Fruit fly (Drosophila melanogaster) ovary, adult (tissue): Measurements from ENCODE around the gene Gr22c.

Experiments
- CG17801 ChIP-seq: fragments of 200-800 bp; optimal IDR thresholded peaks from 2 replicates; lab custom pipeline; 2019; ENCODE audit warnings: missing biosample characterization, mild to moderate bottlenecking, missing genetic modification characterization, moderate library complexity; ENCODE audit not compliant: partially characterized antibody

Gr22c gene

DNA sequence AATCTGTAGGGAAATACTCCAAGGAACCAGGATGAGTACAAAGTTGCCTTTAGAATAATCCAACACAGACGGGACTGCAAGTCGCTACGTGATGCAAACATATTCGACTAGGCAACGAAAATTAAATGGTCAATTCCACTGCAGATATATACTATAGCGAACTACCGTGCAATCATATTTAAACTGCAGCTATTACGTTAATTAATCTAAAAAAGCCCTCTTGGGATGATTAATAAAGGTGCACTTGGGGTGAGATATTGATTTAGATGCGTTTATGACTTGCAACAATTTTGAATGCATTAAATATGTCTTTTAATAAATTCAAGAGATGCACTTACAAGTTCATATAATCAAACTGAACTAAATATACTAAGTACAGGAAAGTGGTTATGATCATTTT, at the start of gene Gr22c:
Gene Gr22c, minus strand, starts transcription at position 101 of the 400 bp plus-strand sequence.
- no peak for TF ChIP-seq CG17801 (GFP tag; lab: Kevin White, UChicago)

DNA sequence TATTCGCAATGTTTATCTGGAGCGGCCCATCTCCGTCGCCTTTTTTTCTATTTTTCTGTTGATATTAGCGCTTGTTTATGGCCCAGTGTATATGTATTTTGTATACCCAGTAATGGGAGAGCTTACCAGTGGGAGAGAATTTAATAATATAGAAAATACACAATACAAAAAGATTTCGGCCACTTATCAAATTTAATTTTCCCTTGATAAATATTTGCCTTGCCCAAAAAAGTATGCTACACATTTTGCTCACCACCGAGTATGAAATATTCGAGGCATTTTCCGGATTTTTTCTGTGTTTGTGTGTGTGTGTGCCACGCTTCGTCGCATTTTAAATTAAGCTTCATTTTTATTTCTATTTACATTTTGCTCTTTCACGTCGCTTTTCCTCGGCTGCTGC, 47.4 kb upstream of the Gr22c start:
- no peak for TF ChIP-seq CG17801 (GFP tag; lab: Kevin White, UChicago)

DNA sequence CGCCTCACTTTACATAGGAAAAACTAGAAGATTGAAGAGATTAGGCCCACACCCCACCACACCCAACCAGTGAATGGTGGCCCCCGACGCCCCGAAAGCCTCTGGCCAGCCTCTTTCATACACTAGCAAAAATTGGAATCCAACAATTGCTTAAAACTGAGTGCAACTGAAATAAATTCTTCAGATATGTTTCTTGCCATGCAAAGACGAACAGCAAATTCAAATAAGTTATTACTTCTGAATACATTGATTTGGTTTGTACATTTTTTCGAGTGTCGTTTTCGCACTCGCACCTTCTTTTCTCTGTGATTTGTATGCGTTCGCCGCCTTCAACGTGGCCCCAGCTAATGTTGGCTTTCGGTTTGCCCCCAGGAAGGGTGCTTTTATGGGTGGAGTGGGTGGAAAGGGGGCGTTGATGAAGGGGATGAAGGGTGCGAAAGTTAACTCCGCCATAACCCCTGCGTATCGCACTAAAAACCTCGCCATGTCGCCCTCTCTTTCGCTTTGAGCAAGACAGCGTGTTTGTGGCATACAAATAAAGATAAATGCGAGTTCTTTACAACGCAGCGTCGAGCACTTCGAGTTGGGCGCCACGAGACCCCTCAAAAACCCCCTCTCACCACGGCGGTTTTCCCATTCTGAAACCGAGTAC, 46.2 kb upstream of the Gr22c start:
- no peak for TF ChIP-seq CG17801 (GFP tag; lab: Kevin White, UChicago)

DNA sequence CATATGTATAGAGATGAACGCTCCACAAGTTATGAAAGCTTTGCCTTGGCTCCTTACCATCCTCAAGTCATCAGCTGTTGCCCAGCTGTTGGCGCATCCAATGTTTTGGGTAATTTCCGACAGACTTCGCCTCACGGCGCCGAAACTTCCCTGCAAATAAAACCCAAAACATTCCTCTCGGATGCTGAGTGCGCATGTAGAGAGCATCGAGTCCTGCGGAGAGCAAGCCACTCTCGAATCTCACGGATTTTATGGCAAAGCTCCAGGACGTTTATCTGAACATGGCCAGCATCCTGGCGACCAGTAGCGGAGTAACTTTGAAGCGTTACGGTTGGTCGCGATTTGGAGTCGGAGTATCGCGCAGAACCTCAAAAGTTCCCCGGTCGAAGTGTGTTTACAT, 44.6 kb upstream of the Gr22c start, which contains the start of gene wry:
Gene wry, plus strand, starts transcription at position 301 of the 400 bp plus-strand sequence.
- TF ChIP-seq CG17801 (GFP tag; lab: Kevin White, UChicago): no peak

DNA sequence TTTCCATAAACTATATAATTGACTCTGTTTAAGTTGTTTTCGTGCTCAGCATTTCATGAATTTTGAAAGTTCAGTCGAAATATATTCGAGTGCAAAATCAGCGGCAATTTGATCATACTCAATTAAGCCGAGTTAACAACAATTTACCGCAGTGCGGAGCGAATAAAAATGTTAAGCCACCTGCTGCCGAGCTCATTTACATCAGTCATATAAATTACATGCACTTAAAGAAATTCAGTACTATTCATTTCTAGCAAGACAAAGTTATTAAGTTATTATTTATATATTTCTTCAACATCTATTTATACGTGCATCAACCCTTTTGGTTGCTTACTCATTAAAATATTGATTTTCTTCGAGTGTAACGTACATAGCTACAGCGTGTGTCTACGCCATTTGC, 40.8 kb upstream of the Gr22c start, which contains the start of gene c-cup:
Gene c-cup, minus strand, starts transcription at position 101 of the 400 bp plus-strand sequence.
- no peak for TF ChIP-seq CG17801 (GFP tag; lab: Kevin White, UChicago)

DNA sequence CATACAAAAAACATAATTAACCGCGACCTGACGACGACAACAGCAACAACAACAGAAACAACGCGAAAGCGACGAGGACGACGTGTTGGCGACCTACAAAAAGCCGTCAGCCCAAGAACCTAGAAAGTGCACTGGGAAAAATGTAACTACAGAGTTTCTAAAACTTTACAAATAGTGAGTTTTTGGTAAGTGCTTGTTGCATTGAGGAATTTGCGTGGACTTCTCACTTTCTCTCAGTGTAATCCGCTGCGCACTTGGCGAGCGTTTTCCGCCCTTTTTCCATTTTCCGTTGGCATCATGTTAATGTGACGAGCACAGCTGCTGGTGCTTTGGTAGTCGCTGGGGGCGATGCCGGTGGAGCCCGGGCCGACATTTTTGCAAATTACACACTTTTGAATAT, 36.7 kb upstream of the Gr22c start:
- no peak for TF ChIP-seq CG17801 (GFP tag; lab: Kevin White, UChicago)

DNA sequence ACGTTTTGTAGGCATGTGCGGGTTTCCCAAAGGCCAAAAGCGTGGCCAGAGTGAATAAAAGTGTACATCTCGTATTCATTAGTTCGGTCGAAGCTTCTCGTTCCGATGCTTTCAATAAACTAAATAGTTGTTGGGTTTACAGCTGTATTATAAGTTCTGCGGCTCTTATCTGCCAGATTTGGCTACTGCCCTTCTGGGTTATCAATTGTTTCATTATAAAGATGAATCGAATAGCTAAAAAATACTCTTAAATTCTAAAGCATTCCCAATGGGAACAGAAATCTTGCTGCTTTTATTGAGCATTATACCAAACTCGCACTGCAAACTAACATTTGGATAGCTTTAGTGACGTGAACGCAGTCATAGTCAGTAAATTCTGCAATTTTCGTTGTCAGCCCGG, 34.8 kb upstream of the Gr22c start, which contains the start of gene CG31664:
Gene CG31664, minus strand, starts transcription at position 101 of the 400 bp plus-strand sequence.
- no peak for TF ChIP-seq CG17801 (GFP tag; lab: Kevin White, UChicago)

DNA sequence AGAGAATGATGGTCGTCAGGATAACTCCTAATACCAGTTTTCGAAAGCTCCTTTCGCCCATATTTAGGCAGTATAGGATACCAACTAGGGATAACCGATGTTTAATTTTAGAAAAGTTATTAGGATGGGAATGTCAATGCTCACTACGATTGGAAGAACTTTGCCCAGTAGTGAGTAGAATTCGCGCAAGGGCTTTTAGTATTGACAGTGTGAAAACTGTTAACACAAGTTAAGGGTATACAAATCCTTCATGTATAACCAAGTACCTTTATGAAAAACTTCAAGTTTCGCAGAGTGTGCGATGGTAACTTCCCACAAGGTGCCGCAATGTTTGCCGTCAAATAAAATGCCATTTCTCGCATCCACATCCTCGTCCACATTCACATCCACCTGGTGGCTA, 31.6 kb upstream of the Gr22c start, which contains the start of gene CG31933:
Gene CG31933, minus strand, starts transcription at position 101 of the 400 bp plus-strand sequence.
- no peak for TF ChIP-seq CG17801 (GFP tag; lab: Kevin White, UChicago)

DNA sequence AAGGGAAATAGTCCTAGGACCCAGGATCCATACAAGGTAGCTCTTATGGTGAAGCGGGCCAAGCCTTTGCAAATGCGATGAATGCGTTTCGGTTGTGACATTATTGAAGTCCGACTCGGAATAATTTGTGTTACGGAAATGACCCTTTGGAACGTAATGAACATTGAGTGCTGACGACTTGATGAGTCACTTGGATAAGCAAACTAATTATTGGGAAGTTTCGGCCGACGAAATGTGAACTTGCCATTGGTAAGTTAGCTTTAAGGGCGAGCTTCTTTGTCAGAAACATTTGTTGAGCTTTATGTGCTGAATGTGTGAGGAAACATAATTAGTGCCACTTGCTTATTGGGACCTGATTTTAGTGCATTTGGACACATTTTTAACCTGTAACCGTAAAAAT, 3.2 kb upstream of the Gr22c start, which contains the start of gene Gr22a:
Gene Gr22a, minus strand, starts transcription at position 101 of the 400 bp plus-strand sequence.
- TF ChIP-seq CG17801 (GFP tag; lab: Kevin White, UChicago): no peak

DNA sequence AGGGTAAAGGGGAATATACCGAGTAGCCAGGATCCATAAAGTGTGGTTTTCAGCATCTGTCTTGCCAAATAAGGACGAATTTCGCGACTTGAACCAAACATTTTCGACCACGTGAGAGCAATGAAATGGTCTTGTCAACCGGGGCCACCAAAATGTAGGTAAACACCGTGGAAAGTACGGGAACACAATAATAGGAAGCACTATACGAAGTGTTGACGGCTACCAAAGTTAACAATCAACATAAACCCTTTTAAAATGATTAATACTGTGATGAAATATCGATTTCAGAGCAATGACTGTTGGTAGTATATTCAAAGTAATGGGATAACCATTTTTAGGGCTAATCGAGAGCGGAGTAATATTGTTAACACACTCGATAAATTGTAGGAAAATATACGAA, 1.5 kb upstream of the Gr22c start, which contains the start of gene Gr22b:
Gene Gr22b, minus strand, starts transcription at position 101 of the 400 bp plus-strand sequence.
- no peak for TF ChIP-seq CG17801 (GFP tag; lab: Kevin White, UChicago)

DNA sequence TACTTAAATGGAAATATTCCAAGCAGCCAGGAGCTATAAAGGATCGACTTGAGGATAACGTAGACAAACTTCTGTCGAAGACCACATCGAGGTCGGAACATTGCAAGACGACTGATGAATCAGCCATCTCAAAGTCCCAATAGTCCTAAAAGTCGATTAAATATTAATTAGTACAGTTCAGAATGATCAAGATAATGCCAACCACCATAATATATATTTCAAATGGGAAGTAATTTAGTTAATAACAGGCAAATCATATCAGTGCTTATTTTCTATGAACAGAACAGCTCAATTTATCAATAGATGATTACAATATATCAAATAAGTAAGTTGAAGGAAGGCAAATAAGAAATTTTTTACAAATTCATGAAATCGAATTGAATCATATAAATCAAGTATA, 1.4 kb downstream of the Gr22c start, which contains the start of gene Gr22d:
Gene Gr22d, minus strand, starts transcription at position 101 of the 400 bp plus-strand sequence.
- TF ChIP-seq CG17801 (GFP tag; lab: Kevin White, UChicago): no peak

DNA sequence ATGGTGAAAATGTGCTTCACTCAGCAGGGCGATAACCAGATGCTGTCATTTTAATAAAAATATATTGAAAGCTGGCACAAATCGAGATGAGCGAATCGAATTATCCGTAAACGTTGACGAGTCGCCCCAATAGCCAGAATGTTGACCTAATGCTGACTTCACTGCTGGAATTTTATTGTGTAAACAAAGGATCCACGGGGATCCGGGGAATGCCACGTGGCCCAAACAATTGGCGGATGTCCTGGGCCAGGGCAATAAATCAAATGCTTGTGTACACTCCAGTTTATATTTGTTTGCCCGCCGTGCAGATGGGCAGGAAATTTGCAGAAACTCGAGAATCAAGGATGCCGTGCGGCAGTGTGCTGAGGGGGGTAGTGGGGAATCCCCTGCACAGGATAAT, 3.7 kb downstream of the Gr22c start:
- TF ChIP-seq CG17801 (GFP tag; lab: Kevin White, UChicago): no peak

DNA sequence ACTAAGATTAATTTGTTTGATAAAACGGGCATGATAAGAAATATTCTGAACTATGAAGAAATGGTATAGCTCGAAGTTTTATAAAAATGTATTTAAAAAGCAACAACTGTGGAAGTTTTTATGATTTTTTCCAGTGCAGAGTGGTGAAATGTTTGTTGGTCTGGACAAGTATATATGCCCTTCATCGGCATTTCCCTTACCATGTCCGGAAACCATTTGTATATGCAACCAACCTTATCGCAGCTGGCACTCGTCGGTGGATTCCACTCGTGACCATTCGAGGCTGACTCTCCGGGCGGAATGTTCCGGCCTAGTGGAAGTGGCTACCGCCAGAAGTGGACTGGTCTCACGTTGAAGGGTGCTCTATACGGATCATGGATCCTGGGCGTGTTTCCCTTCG, 7.9 kb downstream of the Gr22c start, which contains the start of gene Gr22e:
Gene Gr22e, plus strand, starts transcription at position 301 of the 400 bp plus-strand sequence.
- no peak for TF ChIP-seq CG17801 (GFP tag; lab: Kevin White, UChicago)

DNA sequence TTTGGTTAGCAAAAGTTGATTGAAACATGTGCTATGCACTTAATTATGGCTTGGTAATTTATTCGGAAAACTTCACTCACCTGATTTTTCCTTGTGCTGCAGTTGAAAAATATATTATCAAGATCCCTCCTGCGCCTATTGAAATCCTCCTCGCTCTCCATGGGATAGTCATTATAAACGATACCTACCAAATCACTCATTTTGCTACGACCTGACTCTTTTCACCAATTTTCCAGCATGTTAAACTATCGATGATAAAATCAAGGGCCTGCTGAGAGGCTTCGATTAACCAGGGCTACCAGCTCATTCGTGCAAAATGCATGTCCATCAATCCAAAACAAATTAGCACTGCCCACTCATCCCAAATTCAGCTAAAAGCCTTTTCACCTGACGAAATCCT, 32.8 kb downstream of the Gr22c start, which contains the start of gene CG17650:
Gene CG17650, minus strand, starts transcription at position 241 of the 400 bp plus-strand sequence.
- no peak for TF ChIP-seq CG17801 (GFP tag; lab: Kevin White, UChicago)

DNA sequence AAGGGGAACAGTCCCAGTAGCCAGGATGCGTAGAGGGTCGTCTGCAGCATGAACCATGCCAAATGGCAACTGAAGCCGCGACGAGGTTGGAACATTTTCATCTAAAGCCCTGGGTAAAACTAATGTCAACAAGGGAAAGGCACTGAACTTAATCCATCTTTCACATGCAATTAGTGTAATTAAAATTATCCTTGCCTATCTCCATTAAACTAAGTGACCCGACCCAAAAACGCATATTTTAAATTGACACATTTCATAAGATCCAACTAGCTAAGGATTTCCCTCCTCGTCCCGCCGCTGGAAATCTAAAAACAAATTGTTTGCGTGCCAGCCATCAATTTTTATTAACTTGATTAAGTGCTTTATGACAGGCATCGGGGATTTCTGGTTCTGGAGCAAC, 35.3 kb downstream of the Gr22c start, which contains the start of gene Gr22f:
Gene Gr22f, minus strand, starts transcription at position 101 of the 400 bp plus-strand sequence.
- TF ChIP-seq CG17801 (GFP tag; lab: Kevin White, UChicago): no peak

DNA sequence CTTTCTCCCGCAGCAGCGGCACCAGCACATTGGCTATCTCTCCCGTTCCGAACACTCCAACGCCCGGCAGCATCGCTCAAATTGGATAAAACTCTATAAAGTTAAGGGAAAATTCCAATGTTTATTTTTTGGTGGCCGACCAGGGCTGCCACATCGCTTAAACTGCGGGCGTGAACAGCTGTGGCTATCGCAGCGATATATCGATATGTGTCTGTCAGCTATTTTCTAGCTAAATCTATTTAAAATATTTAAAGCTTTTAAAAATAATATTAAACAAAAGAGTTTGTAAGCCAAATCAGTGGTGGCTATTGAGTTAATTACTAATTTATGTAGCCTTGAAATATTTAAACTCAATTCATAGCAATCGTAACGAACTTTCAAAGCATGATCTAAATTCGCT, 39.7 kb downstream of the Gr22c start, which contains the start of the genes CG17712 and CG17648:
Gene CG17712, minus strand, starts transcription at position 170 of the 400 bp plus-strand sequence.
Gene CG17648, plus strand, starts transcription at position 356 of the 400 bp plus-strand sequence.
- TF ChIP-seq CG17801 (GFP tag; lab: Kevin White, UChicago): no peak
